Worm (Caenorhabditis elegans): ENCODE measurements around the gene fubl-3.

The fubl-3 gene

ce11 chrX:17468483-17468882, 34.2 kb downstream of the fubl-3 start:
- TF ChIP-seq unc-39 (tag; optimal IDR thresholded peaks at IDR 0.05) (no peak), snpc-4 (tag; optimal IDR thresholded peaks at IDR 0.05) (no peak), ceh-43 (GFP tag; optimal IDR thresholded peaks at IDR 0.05) (no peak), flh-1 (GFP tag; optimal IDR thresholded peaks at IDR 0.05) (no peak), M03D4.4 (tag; optimal IDR thresholded peaks at IDR 0.05) (no peak), mls-2 (tag; optimal IDR thresholded peaks at IDR 0.05) (no peak), nhr-28 (tag; optimal IDR thresholded peaks at IDR 0.05) (no peak), elt-1 (tag; optimal IDR thresholded peaks at IDR 0.05; ENCODE audit: borderline replicate concordance, insufficient read depth) (no peak), mep-1 (tag; optimal IDR thresholded peaks at IDR 0.05) (no peak), ceh-39 (tag; optimal IDR thresholded peaks at IDR 0.05) (no peak), ceh-83 (GFP tag; optimal IDR thresholded peaks at IDR 0.05) (no peak), unc-62 (GFP tag; optimal IDR thresholded peaks at IDR 0.05) (no peak), lin-13 (tag; optimal IDR thresholded peaks at IDR 0.05) (no peak), pha-4 (tag; optimal IDR thresholded peaks at IDR 0.05) (no peak), ces-1 (GFP tag; optimal IDR thresholded peaks at IDR 0.05) (no peak), blmp-1 (tag; optimal IDR thresholded peaks at IDR 0.05) (no peak), tbx-8 (GFP tag; optimal IDR thresholded peaks at IDR 0.05) (no peak), cnd-1 (tag; optimal IDR thresholded peaks at IDR 0.05) (no peak), hlh-1 (tag; optimal IDR thresholded peaks at IDR 0.05) (no peak)

- TF ChIP-seq lsy-2 (tag; optimal IDR thresholded peaks at IDR 0.05) (no peak), sem-2 (GFP tag; optimal IDR thresholded peaks at IDR 0.05) (no peak), tbx-8 (GFP tag; optimal IDR thresholded peaks at IDR 0.05) (no peak), zip-8 (tag; optimal IDR thresholded peaks at IDR 0.05) (no peak), nhr-28 (tag; optimal IDR thresholded peaks at IDR 0.05) (no peak), blmp-1 (tag; optimal IDR thresholded peaks at IDR 0.05) (no peak), drap-1 (GFP tag; optimal IDR thresholded peaks at IDR 0.05) (no peak), ztf-11 (tag; optimal IDR thresholded peaks at IDR 0.05) (no peak), ceh-39 (tag; optimal IDR thresholded peaks at IDR 0.05) (no peak), unc-39 (tag; optimal IDR thresholded peaks at IDR 0.05) (no peak), nhr-237 (tag; optimal IDR thresholded peaks at IDR 0.05) (no peak), ceh-43 (GFP tag; optimal IDR thresholded peaks at IDR 0.05) (no peak), snpc-4 (tag; optimal IDR thresholded peaks at IDR 0.05) (no peak), bed-3 (GFP tag; optimal IDR thresholded peaks at IDR 0.05) (no peak), hlh-1 (tag; optimal IDR thresholded peaks at IDR 0.05) (no peak), mls-2 (tag; optimal IDR thresholded peaks at IDR 0.05) (no peak), nhr-12 (tag; optimal IDR thresholded peaks at IDR 0.05) (no peak), lin-32 (GFP tag; optimal IDR thresholded peaks at IDR 0.05) (no peak), mab-5 (tag; optimal IDR thresholded peaks at IDR 0.05) (no peak), mep-1 (tag; optimal IDR thresholded peaks at IDR 0.05) (no peak)
These were observed 37.5 kb downstream of the fubl-3 start for ce11 chrX:17471703-17472102.

- TF ChIP-seq lsy-2 (tag; optimal IDR thresholded peaks at IDR 0.05) (no peak), hlh-1 (tag; optimal IDR thresholded peaks at IDR 0.05) (peak; percentile 76)
These were observed 38.7 kb downstream of the fubl-3 start for ce11 chrX:17472917-17473316.

- no peak for TF ChIP-seq nhr-28 (tag; optimal IDR thresholded peaks at IDR 0.05)
- TF ChIP-seq ces-1 (GFP tag; optimal IDR thresholded peaks at IDR 0.05): no peak
- no peak for TF ChIP-seq ceh-43 (GFP tag; optimal IDR thresholded peaks at IDR 0.05)
- TF ChIP-seq unc-39 (tag; optimal IDR thresholded peaks at IDR 0.05): no peak
- TF ChIP-seq elt-1 (tag; optimal IDR thresholded peaks at IDR 0.05; ENCODE audit: borderline replicate concordance, insufficient read depth): no peak
- TF ChIP-seq elt-3 (tag; optimal IDR thresholded peaks at IDR 0.05): no peak
- TF ChIP-seq sem-2 (GFP tag; optimal IDR thresholded peaks at IDR 0.05): no peak
- TF ChIP-seq pha-4 (tag; optimal IDR thresholded peaks at IDR 0.05): no peak
- no peak for TF ChIP-seq ham-2 (GFP tag; optimal IDR thresholded peaks at IDR 0.05)
- TF ChIP-seq mls-2 (tag; optimal IDR thresholded peaks at IDR 0.05): no peak
- TF ChIP-seq mab-5 (tag; optimal IDR thresholded peaks at IDR 0.05): no peak
- no peak for TF ChIP-seq cnd-1 (tag; optimal IDR thresholded peaks at IDR 0.05)
- no peak for TF ChIP-seq nhr-76 (tag; optimal IDR thresholded peaks at IDR 0.05)
- TF ChIP-seq unc-62 (GFP tag; optimal IDR thresholded peaks at IDR 0.05): no peak
- TF ChIP-seq nhr-12 (tag; optimal IDR thresholded peaks at IDR 0.05): no peak
- no peak for TF ChIP-seq zip-8 (tag; optimal IDR thresholded peaks at IDR 0.05)
- TF ChIP-seq lin-13 (tag; optimal IDR thresholded peaks at IDR 0.05): no peak
- TF ChIP-seq sptf-1 (tag; optimal IDR thresholded peaks at IDR 0.05): no peak
These were observed 40.4 kb downstream of the fubl-3 start, which contains the start of gene tps-1 for ce11 chrX:17474521-17475170. Gene tps-1 (minus strand): TSS chrX:17474534.
